Fruit fly (Drosophila melanogaster) whole organism, adult: Measurements from ENCODE around the gene Tsp97E.
A peak's percentile ranks its signal among the peaks of the same experiment; 100 is the strongest.

ENCODE experiments used
- CG11617 ChIP-seq: fragments of 200-800 bp; sonication (Bioruptor generic); optimal IDR thresholded peaks from 2 replicates; lab custom pipeline; 2017; ENCODE audit warnings: mild to moderate bottlenecking, missing biosample characterization, missing genetic modification reagents, missing genetic modification characterization
- CG12768 ChIP-seq: fragments of 200-800 bp; sonication (Bioruptor generic); optimal IDR thresholded peaks from 2 replicates; lab custom pipeline; 2017; ENCODE audit warnings: missing biosample characterization, missing genetic modification characterization, mild to moderate bottlenecking, moderate library complexity, missing genetic modification reagents
- CG14711 ChIP-seq: fragments of 200-800 bp; sonication (Bioruptor generic); optimal IDR thresholded peaks from 2 replicates; lab custom pipeline; 2018; ENCODE audit warnings: missing biosample characterization, mild to moderate bottlenecking, missing genetic modification characterization, moderate library complexity
- CG1620 ChIP-seq: fragments of 200-800 bp; sonication (Bioruptor generic); optimal IDR thresholded peaks from 2 replicates; lab custom pipeline; 2016; ENCODE audit warnings: missing biosample characterization, missing genetic modification characterization
- CG7045 ChIP-seq: fragments of 200-800 bp; sonication (Bioruptor generic); optimal IDR thresholded peaks from 2 replicates; lab custom pipeline; 2017; ENCODE audit warnings: missing biosample characterization, mild to moderate bottlenecking, missing genetic modification characterization
- CG7101 ChIP-seq: fragments of 200-800 bp; sonication (Bioruptor generic); optimal IDR thresholded peaks from 2 replicates; lab custom pipeline; 2018; ENCODE audit warnings: missing biosample characterization, mild to moderate bottlenecking, missing genetic modification characterization, moderate library complexity
- Crg-1 ChIP-seq: fragments of 200-800 bp; sonication (Bioruptor generic); optimal IDR thresholded peaks from 2 replicates; lab custom pipeline; 2016; ENCODE audit warnings: missing biosample characterization, missing genetic modification characterization
- Mnt ChIP-seq: fragments of 200-800 bp; sonication (Bioruptor generic); optimal IDR thresholded peaks from 2 replicates; lab custom pipeline; 2016; ENCODE audit warnings: missing biosample characterization, mild to moderate bottlenecking, missing genetic modification characterization
- cnc ChIP-seq, 2 experiments: fragments of >200 bp; optimal IDR thresholded peaks; 2 replicates each; lab custom pipeline; 2017
- kay ChIP-seq: fragments of 200-800 bp; sonication (Bioruptor generic); peaks from one replicate; lab custom pipeline; 2016; ENCODE audit warnings: missing biosample characterization, missing genetic modification characterization, borderline replicate concordance
- tj ChIP-seq: fragments of 200-800 bp; sonication (Bioruptor generic); optimal IDR thresholded peaks from 3 replicates; lab custom pipeline; 2017; ENCODE audit warnings: missing biosample characterization, mild to moderate bottlenecking, missing genetic modification characterization, moderate library complexity

- TF ChIP-seq CG11617 (peak; percentile 8), tj (GFP tag; lab: Kevin White, UChicago) (no peak), Crg-1 (GFP tag; lab: Kevin White, UChicago) (no peak), CG12768 (peak; percentile 80), CG7101 (tag; lab: Kevin White, UChicago) (peak; percentile 45), CG1620 (GFP tag; lab: Kevin White, UChicago) (no peak), kay (GFP tag; lab: Kevin White, UChicago) (no peak), Mnt (no peak), CG14711 (tag; lab: Kevin White, UChicago) (peak; percentile 73), CG7045 (GFP tag; lab: Kevin White, UChicago) (peak; percentile 85), cnc (optimal IDR thresholded peaks at IDR 0.05; lab: Kevin White, UChicago) (no peak)
These were observed 856 bp downstream of the Tsp97E start for dm6 chr3R:26963747-26964174.
